Worm (Caenorhabditis elegans) whole organism, L3 larva: Measurements from ENCODE around the gene F56D6.23.

Source experiments
- R02D3.7 ChIP-seq: fragments of 150-350 bp; optimal IDR thresholded peaks from 2 replicates; lab custom pipeline; 2014; ENCODE audit warnings: missing biosample characterization, missing genetic modification characterization
- ZK546.5 ChIP-seq: sonication (generic microtip); optimal IDR thresholded peaks from 2 replicates; lab custom pipeline; 2017; ENCODE audit warnings: missing biosample characterization, missing genetic modification characterization
- aly-2 ChIP-seq: fragments of 150-350 bp; optimal IDR thresholded peaks from 2 replicates; lab custom pipeline; 2014; ENCODE audit warnings: missing biosample characterization, missing genetic modification characterization
- ceh-28 ChIP-seq: fragments of 150-350 bp; optimal IDR thresholded peaks from 2 replicates; lab custom pipeline; 2014; ENCODE audit warnings: missing biosample characterization, missing genetic modification reagents, missing genetic modification characterization
- ceh-82 ChIP-seq: fragments of 150-350 bp; optimal IDR thresholded peaks from 2 replicates; lab custom pipeline; 2014; ENCODE audit warnings: missing biosample characterization, missing genetic modification characterization
- daf-12 ChIP-seq: fragments of 150-350 bp; optimal IDR thresholded peaks from 2 replicates; lab custom pipeline; 2014; ENCODE audit warnings: missing biosample characterization, missing genetic modification reagents, missing genetic modification characterization
- egl-27 ChIP-seq: sonication (generic microtip); optimal IDR thresholded peaks from 4 replicates; lab custom pipeline; 2017; ENCODE audit warnings: missing biosample characterization, missing genetic modification reagents, missing genetic modification characterization
- egl-5 ChIP-seq: fragments of 150-350 bp; optimal IDR thresholded peaks from 2 replicates; lab custom pipeline; 2017; ENCODE audit warnings: missing biosample characterization, missing genetic modification reagents, missing genetic modification characterization, inconsistent platforms
- elt-1 ChIP-seq: fragments of 150-350 bp; optimal IDR thresholded peaks from 2 replicates; lab custom pipeline; 2014; ENCODE audit warnings: missing biosample characterization, missing genetic modification characterization
- elt-2 ChIP-seq: sonication (generic microtip); optimal IDR thresholded peaks from 2 replicates; lab custom pipeline; 2016; ENCODE audit warnings: missing genetic modification reagents, mild to moderate bottlenecking, missing genetic modification characterization, missing compliant biosample characterization
- eor-1 ChIP-seq, 2 experiments: fragments of 150-350 bp; optimal IDR thresholded peaks; 2 replicates each; lab custom pipeline; 2014 to 2018; ENCODE audit warnings: missing biosample characterization in 2 of 2, missing genetic modification characterization in 2 of 2
- fkh-2 ChIP-seq: fragments of 150-350 bp; optimal IDR thresholded peaks from 2 replicates; lab custom pipeline; 2014; ENCODE audit warnings: missing biosample characterization, missing genetic modification reagents, missing genetic modification characterization
- fos-1 ChIP-seq: fragments of 150-350 bp; optimal IDR thresholded peaks from 2 replicates; lab custom pipeline; 2014; ENCODE audit warnings: missing biosample characterization, missing genetic modification characterization
- hmg-11 ChIP-seq: sonication (generic microtip); optimal IDR thresholded peaks from 2 replicates; lab custom pipeline; 2016; ENCODE audit warnings: missing genetic modification characterization, missing compliant biosample characterization
- jun-1 ChIP-seq: fragments of 150-350 bp; optimal IDR thresholded peaks from 2 replicates; lab custom pipeline; 2014; ENCODE audit warnings: missing biosample characterization, missing genetic modification reagents, missing genetic modification characterization
- lin-15B ChIP-seq: fragments of 150-350 bp; optimal IDR thresholded peaks from 2 replicates; lab custom pipeline; 2014; ENCODE audit warnings: missing biosample characterization, missing genetic modification characterization
- lin-39 ChIP-seq: fragments of 150-350 bp; optimal IDR thresholded peaks from 2 replicates; lab custom pipeline; 2018; ENCODE audit warnings: missing biosample characterization, missing genetic modification reagents, missing genetic modification characterization
- mdl-1 ChIP-seq: fragments of 150-350 bp; optimal IDR thresholded peaks from 2 replicates; lab custom pipeline; 2014; ENCODE audit warnings: missing biosample characterization, missing genetic modification characterization
- nfya-1 ChIP-seq: sonication (generic microtip); optimal IDR thresholded peaks from 2 replicates; lab custom pipeline; 2017; ENCODE audit warnings: missing genetic modification characterization, mild to moderate bottlenecking, missing compliant biosample characterization, antibody characterized with exemption, moderate library complexity; ENCODE audit not compliant: insufficient read depth
- nhr-23 ChIP-seq: fragments of 150-350 bp; optimal IDR thresholded peaks from 2 replicates; lab custom pipeline; 2014; ENCODE audit warnings: missing biosample characterization, missing genetic modification reagents, missing genetic modification characterization
- nhr-25 ChIP-seq: sonication (generic microtip); optimal IDR thresholded peaks from 2 replicates; lab custom pipeline; 2017; ENCODE audit warnings: missing biosample characterization, missing genetic modification characterization
- nhr-76 ChIP-seq: fragments of 150-350 bp; sonication (generic microtip); optimal IDR thresholded peaks from 5 replicates; lab custom pipeline; 2014; ENCODE audit warnings: missing biosample characterization, missing genetic modification characterization
- pqm-1 ChIP-seq: fragments of 150-350 bp; optimal IDR thresholded peaks from 2 replicates; lab custom pipeline; 2017; ENCODE audit warnings: missing biosample characterization, missing genetic modification characterization, inconsistent platforms
- sea-2 ChIP-seq: fragments of 150-350 bp; sonication (generic microtip); optimal IDR thresholded peaks from 4 replicates; lab custom pipeline; 2014; ENCODE audit warnings: missing biosample characterization, missing genetic modification reagents, missing genetic modification characterization
- snpc-4 ChIP-seq: fragments of 150-350 bp; optimal IDR thresholded peaks from 2 replicates; lab custom pipeline; 2014; ENCODE audit warnings: missing biosample characterization, missing genetic modification characterization
- unc-62 ChIP-seq: fragments of 150-350 bp; sonication (generic microtip); optimal IDR thresholded peaks from 4 replicates; lab custom pipeline; 2014; ENCODE audit warnings: missing biosample characterization, missing genetic modification reagents, missing genetic modification characterization
- zag-1 ChIP-seq: fragments of 150-350 bp; optimal IDR thresholded peaks from 2 replicates; lab custom pipeline; 2014; ENCODE audit warnings: missing biosample characterization, missing genetic modification characterization
- ztf-11 ChIP-seq: fragments of 150-350 bp; optimal IDR thresholded peaks from 2 replicates; lab custom pipeline; 2014; ENCODE audit warnings: missing biosample characterization, missing genetic modification characterization
- ztf-4 ChIP-seq: fragments of 150-350 bp; optimal IDR thresholded peaks from 2 replicates; lab custom pipeline; 2014; ENCODE audit warnings: missing biosample characterization, missing genetic modification characterization

Gene F56D6.23

ce11 chrIV:3878283-3878938 lies 39.8 kb upstream of the F56D6.23 start, which contains the start of gene F37C4.6:
TSS of gene F37C4.6 (minus strand) at chrIV:3878333.
- TF ChIP-seq snpc-4 (tag; lab: Kevin White, UChicago) (no peak), nhr-25 (tag; lab: Kevin White, UChicago) (no peak), nfya-1 (tag; lab: Kevin White, UChicago) (no peak), ztf-11 (no peak), aly-2 (tag; lab: Kevin White, UChicago) (no peak), egl-27 (no peak), elt-2 (peak; percentile 84), pqm-1 (tag; lab: Kevin White, UChicago) (peak; percentile 8)

- TF ChIP-seq ztf-4 (tag; lab: Kevin White, UChicago) (no peak), nhr-76 (tag; lab: Kevin White, UChicago) (no peak), R02D3.7 (tag; lab: Kevin White, UChicago) (no peak), lin-39 (tag; lab: Kevin White, UChicago) (no peak), jun-1 (tag; lab: Kevin White, UChicago) (no peak), lin-15B (tag; lab: Kevin White, UChicago) (no peak), ceh-28 (no peak), eor-1 (tag; optimal IDR thresholded peaks at IDR 0.05; lab: Kevin White, UChicago) (no peak)
Observed at ce11 chrIV:3881119-3881518, 37.1 kb upstream of the F56D6.23 start, which contains the start of the genes F37C4.8 and oac-23. TSS of gene F37C4.8 (minus strand) at chrIV:3881219. TSS of gene oac-23 (plus strand) at chrIV:3881441.

- no peak for TF ChIP-seq unc-62 (GFP tag; lab: Kevin White, UChicago)
- TF ChIP-seq nfya-1 (tag; lab: Kevin White, UChicago): no peak
- TF ChIP-seq fkh-2 (tag; lab: Kevin White, UChicago): no peak
Observed at ce11 chrIV:3885369-3885768, 32.9 kb upstream of the F56D6.23 start, which contains the start of gene oac-22. TSS of gene oac-22 (plus strand) at chrIV:3885669.

ce11 chrIV:3888963-3889362 lies 29.3 kb upstream of the F56D6.23 start, which contains the start of gene oac-21:
TSS of gene oac-21 (plus strand) at chrIV:3889263.
- no peak for TF ChIP-seq mdl-1 (tag; lab: Kevin White, UChicago)
- TF ChIP-seq eor-1 (tag; optimal IDR thresholded peaks at IDR 0.05; lab: Kevin White, UChicago): no peak
- TF ChIP-seq jun-1 (tag; lab: Kevin White, UChicago): no peak
- no peak for TF ChIP-seq ztf-4 (tag; lab: Kevin White, UChicago)
- no peak for TF ChIP-seq hmg-11 (tag; lab: Kevin White, UChicago)

- no peak for TF ChIP-seq ZK546.5 (tag; lab: Kevin White, UChicago)
- no peak for TF ChIP-seq zag-1 (tag; lab: Kevin White, UChicago)
- no peak for TF ChIP-seq sea-2 (GFP tag; lab: Kevin White, UChicago)
- no peak for TF ChIP-seq ceh-82 (tag; lab: Kevin White, UChicago)
- TF ChIP-seq pqm-1 (tag; lab: Kevin White, UChicago): no peak
- no peak for TF ChIP-seq ztf-4 (tag; lab: Kevin White, UChicago)
- no peak for TF ChIP-seq elt-1 (tag; lab: Kevin White, UChicago)
- TF ChIP-seq ztf-11: no peak
- no peak for TF ChIP-seq snpc-4 (tag; lab: Kevin White, UChicago)
- no peak for TF ChIP-seq lin-15B (tag; lab: Kevin White, UChicago)
- TF ChIP-seq nhr-23 (tag; lab: Kevin White, UChicago): no peak
- no peak for TF ChIP-seq lin-39 (tag; lab: Kevin White, UChicago)
- no peak for TF ChIP-seq fos-1 (tag; lab: Kevin White, UChicago)
Observed at ce11 chrIV:3892027-3892426, 26.2 kb upstream of the F56D6.23 start, which contains the start of gene F56D6.9. TSS of gene F56D6.9 (plus strand) at chrIV:3892327.

ce11 chrIV:3894004-3894480 lies 24.2 kb upstream of the F56D6.23 start, which contains the start of gene F56D6.8:
TSS of gene F56D6.8 (minus strand) at chrIV:3894430.
- TF ChIP-seq ztf-11: no peak
- no peak for TF ChIP-seq jun-1 (tag; lab: Kevin White, UChicago)
- TF ChIP-seq ceh-82 (tag; lab: Kevin White, UChicago): no peak
- no peak for TF ChIP-seq zag-1 (tag; lab: Kevin White, UChicago)
- no peak for TF ChIP-seq egl-5 (tag; lab: Kevin White, UChicago)
- TF ChIP-seq ztf-4 (tag; lab: Kevin White, UChicago): no peak
- no peak for TF ChIP-seq egl-27
- no peak for TF ChIP-seq fos-1 (tag; lab: Kevin White, UChicago)
- no peak for TF ChIP-seq fkh-2 (tag; lab: Kevin White, UChicago)
- no peak for TF ChIP-seq R02D3.7 (tag; lab: Kevin White, UChicago)
- TF ChIP-seq nhr-25 (tag; lab: Kevin White, UChicago): no peak
- TF ChIP-seq lin-15B (tag; lab: Kevin White, UChicago): no peak
- TF ChIP-seq nhr-23 (tag; lab: Kevin White, UChicago): no peak
- no peak for TF ChIP-seq lin-39 (tag; lab: Kevin White, UChicago)
- TF ChIP-seq pqm-1 (tag; lab: Kevin White, UChicago): no peak
- no peak for TF ChIP-seq snpc-4 (tag; lab: Kevin White, UChicago)
- TF ChIP-seq daf-12 (tag; lab: Kevin White, UChicago): no peak
- no peak for TF ChIP-seq elt-2
- TF ChIP-seq, all 47 proteins: peak for 0
